Worm (Caenorhabditis elegans): ENCODE data around the gene nhr-39.

DNA sequence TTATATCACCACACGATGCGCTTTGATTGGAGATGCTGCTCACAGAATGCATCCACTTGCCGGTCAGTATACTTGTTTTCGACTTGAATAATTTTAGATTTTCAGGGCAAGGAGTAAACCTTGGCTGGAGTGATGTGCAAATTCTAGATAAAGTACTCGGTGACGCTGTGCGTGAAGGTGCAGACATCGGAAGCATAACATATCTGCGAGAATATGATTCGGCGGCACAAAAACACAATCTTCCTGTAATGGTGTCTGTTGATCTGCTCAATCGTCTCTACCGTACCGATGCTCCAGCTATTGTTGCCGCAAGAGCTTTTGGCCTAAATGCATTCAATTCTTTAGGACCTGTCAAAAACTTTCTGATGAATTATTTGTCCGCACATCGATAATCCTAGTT is 35.3 kb downstream of the nhr-39 start:
- TF ChIP-seq scrt-1 (GFP tag; IDR thresholded peaks at IDR 0.05) = no peak
- TF ChIP-seq hmbx-1 (tag; optimal IDR thresholded peaks at IDR 0.05) = no peak
- TF ChIP-seq ceh-13 (GFP tag; optimal IDR thresholded peaks at IDR 0.05) = no peak
- TF ChIP-seq ama-1 (optimal IDR thresholded peaks at IDR 0.05) = no peak
- TF ChIP-seq flt-1 (GFP tag; IDR thresholded peaks at IDR 0.05) = no peak
- no peak for TF ChIP-seq B0310.2 (tag; optimal IDR thresholded peaks at IDR 0.05)
- TF ChIP-seq pes-1 (GFP tag; IDR thresholded peaks at IDR 0.05) = no peak
- no peak for TF ChIP-seq tbx-11 (GFP tag; IDR thresholded peaks at IDR 0.05)

Data from whole organism, early embryonic.